Worm (Caenorhabditis elegans) whole organism, young adult: ENCODE results near the gene nep-1.

Experiments used
- B0019.2 ChIP-seq: fragments of 200-800 bp; sonication (Bioruptor generic); conservative IDR thresholded peaks from 2 replicates; pipeline ENCODE4 v1.3.6; 2022; ENCODE audit warnings: missing genetic modification reagents, missing genetic modification characterization, missing compliant biosample characterization
- B0035.1 ChIP-seq: sonication (generic microtip); optimal IDR thresholded peaks from 2 replicates; lab custom pipeline; 2016; ENCODE audit warnings: missing genetic modification characterization, mild to moderate bottlenecking, missing compliant biosample characterization, missing genotype, missing genetic modification reagents
- B0336.3 ChIP-seq: fragments of 200-800 bp; sonication (Bioruptor generic); IDR thresholded peaks from 2 replicates; pipeline ENCODE4 v1.3.6; 2022; ENCODE audit warnings: missing genetic modification characterization, missing compliant biosample characterization
- F23B12.7 ChIP-seq: sonication (generic microtip); optimal IDR thresholded peaks from 2 replicates; lab custom pipeline; 2017; ENCODE audit warnings: missing genetic modification characterization, mild to moderate bottlenecking, missing compliant biosample characterization, antibody characterized with exemption, moderate library complexity; ENCODE audit not compliant: insufficient read depth
- F33H1.4 ChIP-seq: fragments of 200-800 bp; sonication (Bioruptor generic); IDR thresholded peaks from 2 replicates; pipeline ENCODE4 v1.3.6; 2022; ENCODE audit warnings: missing genetic modification reagents, missing genetic modification characterization, missing compliant biosample characterization
- F49E8.2 ChIP-seq: sonication (generic microtip); optimal IDR thresholded peaks from 3 replicates; lab custom pipeline; 2017; ENCODE audit warnings: missing genetic modification characterization, mild to moderate bottlenecking, missing compliant biosample characterization, antibody characterized with exemption, moderate library complexity; ENCODE audit not compliant: insufficient read depth
- F52B5.7 ChIP-seq: sonication (generic microtip); optimal IDR thresholded peaks from 2 replicates; lab custom pipeline; 2016; ENCODE audit warnings: mild to moderate bottlenecking, missing genetic modification characterization, missing compliant biosample characterization
- T26A5.8 ChIP-seq: sonication (generic microtip); optimal IDR thresholded peaks from 2 replicates; lab custom pipeline; 2016; ENCODE audit warnings: missing genetic modification characterization, missing compliant biosample characterization
- Y53F4B.3 ChIP-seq: fragments of 200-800 bp; sonication (Bioruptor generic); IDR thresholded peaks from 2 replicates; pipeline ENCODE4 v1.3.6; 2022; ENCODE audit warnings: missing genetic modification reagents, missing genetic modification characterization, missing compliant biosample characterization
- Y53G8AR.9 ChIP-seq: fragments of 200-800 bp; sonication (Bioruptor generic); conservative IDR thresholded peaks from 2 replicates; pipeline ENCODE4 v1.3.6; 2022; ENCODE audit warnings: missing genetic modification reagents, missing genetic modification characterization, missing compliant biosample characterization
- Y79H2A.3 ChIP-seq: fragments of 200-800 bp; sonication (Bioruptor generic); conservative IDR thresholded peaks from 2 replicates; pipeline ENCODE4 v1.3.6; 2022; ENCODE audit warnings: missing genetic modification reagents, missing genetic modification characterization, missing compliant biosample characterization
- atf-7 ChIP-seq: sonication (generic microtip); optimal IDR thresholded peaks from 2 replicates; lab custom pipeline; 2017; ENCODE audit warnings: mild to moderate bottlenecking, missing genetic modification characterization, missing compliant biosample characterization
- attf-5 ChIP-seq: fragments of 200-800 bp; sonication (Bioruptor generic); optimal IDR thresholded peaks from 2 replicates; lab custom pipeline; 2018; ENCODE audit warnings: mild to moderate bottlenecking, missing genetic modification characterization, missing compliant biosample characterization
- cebp-1 ChIP-seq, 2 experiments: fragments of 200-800 bp in 1 of 2; sonication (Bioruptor generic) in 1 of 2; sonication (generic microtip) in 1 of 2; IDR thresholded peaks in 1 of 2; optimal IDR thresholded peaks in 1 of 2; 2 replicates each; pipeline versions ENCODE4 v1.3.6 to Lab custom; 2017 to 2022; ENCODE audit warnings: missing compliant biosample characterization in 2 of 2, missing genetic modification characterization in 2 of 2, mild to moderate bottlenecking in 1 of 2, missing genetic modification reagents in 1 of 2, moderate library complexity in 1 of 2
- ceh-100 ChIP-seq: fragments of 200-800 bp; sonication (Bioruptor generic); IDR thresholded peaks from 2 replicates; pipeline ENCODE4 v1.3.6; 2022; ENCODE audit warnings: missing genetic modification reagents, missing genetic modification characterization, missing compliant biosample characterization
- ceh-27 ChIP-seq: fragments of 200-800 bp; sonication (Bioruptor generic); optimal IDR thresholded peaks from 2 replicates; lab custom pipeline; 2018; ENCODE audit warnings: mild to moderate bottlenecking, missing genetic modification characterization, moderate library complexity, missing compliant biosample characterization
- ceh-40 ChIP-seq: fragments of 200-800 bp; sonication (Bioruptor generic); IDR thresholded peaks from 2 replicates; pipeline ENCODE4 v1.3.6; 2022; ENCODE audit warnings: missing genetic modification characterization, missing compliant biosample characterization
- ceh-79 ChIP-seq: sonication (generic microtip); optimal IDR thresholded peaks from 2 replicates; lab custom pipeline; 2017; ENCODE audit warnings: mild to moderate bottlenecking, missing genetic modification characterization, missing compliant biosample characterization
- ceh-91 ChIP-seq: fragments of 200-800 bp; sonication (Bioruptor generic); IDR thresholded peaks from 2 replicates; pipeline ENCODE4 v1.3.6; 2022; ENCODE audit warnings: missing genetic modification reagents, missing genetic modification characterization, missing compliant biosample characterization
- egl-18 ChIP-seq: fragments of 200-800 bp; sonication (Bioruptor generic); IDR thresholded peaks from 2 replicates; pipeline ENCODE4 v1.3.6; 2022; ENCODE audit warnings: missing genetic modification reagents, missing genetic modification characterization, missing compliant biosample characterization
- egrh-3 ChIP-seq: fragments of 200-800 bp; sonication (Bioruptor generic); IDR thresholded peaks from 2 replicates; pipeline ENCODE4 v1.3.6; 2022; ENCODE audit warnings: missing genetic modification reagents, missing genetic modification characterization, missing compliant biosample characterization
- ekl-4 ChIP-seq: fragments of 200-800 bp; sonication (Bioruptor generic); IDR thresholded peaks from 2 replicates; pipeline ENCODE4 v1.3.6; 2022; ENCODE audit warnings: missing genetic modification reagents, missing genetic modification characterization, missing compliant biosample characterization
- hlh-26 ChIP-seq: fragments of 200-800 bp; sonication (Bioruptor generic); conservative IDR thresholded peaks from 2 replicates; pipeline ENCODE4 v1.3.6; 2022; ENCODE audit warnings: missing genetic modification reagents, missing genetic modification characterization, missing compliant biosample characterization
- lin-26 ChIP-seq: fragments of 200-800 bp; sonication (Bioruptor generic); IDR thresholded peaks from 2 replicates; pipeline ENCODE4 v1.3.6; 2022; ENCODE audit warnings: missing genetic modification reagents, missing genetic modification characterization, missing compliant biosample characterization
- lin-35 ChIP-seq, 3 experiments: fragments of 150-350 bp in 2 of 3; sonication (generic microtip) in 1 of 3; optimal IDR thresholded peaks; 2 replicates each; lab custom pipeline; 2014 to 2018; ENCODE audit warnings: missing biosample characterization in 3 of 3, missing genetic modification characterization in 3 of 3, missing genetic modification reagents in 3 of 3
- lin-54 ChIP-seq: fragments of 200-800 bp; sonication (Bioruptor generic); optimal IDR thresholded peaks from 2 replicates; lab custom pipeline; 2018; ENCODE audit warnings: mild to moderate bottlenecking, missing genetic modification characterization, missing compliant biosample characterization
- lir-1 ChIP-seq: fragments of 200-800 bp; sonication (Bioruptor generic); conservative IDR thresholded peaks from 2 replicates; pipeline ENCODE4 v1.3.6; 2022; ENCODE audit warnings: missing genetic modification reagents, missing genetic modification characterization, missing compliant biosample characterization
- lsy-27 ChIP-seq: sonication (generic microtip); optimal IDR thresholded peaks from 2 replicates; lab custom pipeline; 2017; ENCODE audit warnings: missing genetic modification characterization, mild to moderate bottlenecking, missing compliant biosample characterization, antibody characterized with exemption, missing genotype, borderline replicate concordance; ENCODE audit not compliant: insufficient read depth
- madf-6 ChIP-seq: fragments of 200-800 bp; sonication (Bioruptor generic); IDR thresholded peaks from 2 replicates; pipeline ENCODE4 v1.3.6; 2022; ENCODE audit warnings: missing genetic modification reagents, missing genetic modification characterization, missing compliant biosample characterization
- mcd-1 ChIP-seq: fragments of 200-800 bp; sonication (Bioruptor generic); IDR thresholded peaks from 2 replicates; pipeline ENCODE4 v1.3.6; 2022; ENCODE audit warnings: missing genetic modification reagents, missing genetic modification characterization, missing compliant biosample characterization
- nhr-80 ChIP-seq: sonication (generic microtip); optimal IDR thresholded peaks from 2 replicates; lab custom pipeline; 2016; ENCODE audit warnings: missing genetic modification characterization, missing compliant biosample characterization
- rec-8 ChIP-seq, 2 experiments: sonication (generic microtip); optimal IDR thresholded peaks; 2 replicates each; lab custom pipeline; 2016; ENCODE audit warnings: mild to moderate bottlenecking in 2 of 2, missing genetic modification characterization in 2 of 2, missing genetic modification reagents in 2 of 2, missing genotype in 2 of 2, missing biosample characterization in 1 of 2, missing compliant biosample characterization in 1 of 2, moderate library complexity in 1 of 2
- snpc-4 ChIP-seq, 5 experiments: fragments of 150-350 bp in 1 of 5; sonication (generic microtip) in 4 of 5; optimal IDR thresholded peaks; 2 replicates each; lab custom pipeline; 2014 to 2018; ENCODE audit warnings: missing genetic modification characterization in 5 of 5, missing biosample characterization in 3 of 5, antibody characterized with exemption in 2 of 5, mild to moderate bottlenecking in 2 of 5, missing compliant biosample characterization in 2 of 5, missing genotype in 2 of 5, moderate library complexity in 2 of 5, missing genetic modification reagents in 1 of 5
- tbp1 ChIP-seq: fragments of 200-800 bp; sonication (Bioruptor generic); optimal IDR thresholded peaks from 2 replicates; lab custom pipeline; 2018; ENCODE audit warnings: mild to moderate bottlenecking, missing genetic modification characterization, missing compliant biosample characterization
- tbx-9 ChIP-seq: sonication (generic microtip); optimal IDR thresholded peaks from 2 replicates; lab custom pipeline; 2016; ENCODE audit warnings: borderline replicate concordance, missing genetic modification characterization, inconsistent platforms, missing compliant biosample characterization
- xnd-1 ChIP-seq: sonication (generic microtip); optimal IDR thresholded peaks from 2 replicates; lab custom pipeline; 2016; ENCODE audit warnings: missing genotype, missing genetic modification reagents, missing genetic modification characterization, missing compliant biosample characterization
- zfh-2 ChIP-seq: fragments of 200-800 bp; sonication (Bioruptor generic); conservative IDR thresholded peaks from 2 replicates; pipeline ENCODE4 v1.3.6; 2022; ENCODE audit warnings: missing genetic modification reagents, missing genetic modification characterization, missing compliant biosample characterization
- ztf-18 ChIP-seq: sonication (generic microtip); optimal IDR thresholded peaks from 2 replicates; lab custom pipeline; 2016; ENCODE audit warnings: missing genotype, mild to moderate bottlenecking, missing genetic modification characterization, missing compliant biosample characterization
- ztf-25 ChIP-seq: fragments of 200-800 bp; sonication (Bioruptor generic); IDR thresholded peaks from 2 replicates; pipeline ENCODE4 v1.3.6; 2022; ENCODE audit warnings: missing genetic modification reagents, missing genetic modification characterization, missing compliant biosample characterization

nep-1 gene

ce11 chrII:11652679-11653174 is 4.3 kb downstream of the nep-1 start, which contains the start of the genes rad-23 and rpn-12:
Gene rad-23, minus strand, starts transcription at chrII:11652729.
Gene rpn-12, plus strand, starts transcription at chrII:11653124.
- TF ChIP-seq rec-8 (tag; optimal IDR thresholded peaks at IDR 0.05; lab: Kevin White, UChicago) (no peak), attf-5 (GFP tag; lab: Kevin White, UChicago) (peak; percentile 28), ceh-27 (GFP tag; lab: Kevin White, UChicago) (no peak), lin-35 (GFP tag; optimal IDR thresholded peaks at IDR 0.05; lab: Kevin White, UChicago) (peak in 1 of 3 experiments; percentile 35), lin-54 (GFP tag; lab: Kevin White, UChicago) (peak; percentile 33), snpc-4 (GFP tag; optimal IDR thresholded peaks at IDR 0.05; lab: Kevin White, UChicago) (no peak), snpc-4 (tag; optimal IDR thresholded peaks at IDR 0.05; lab: Kevin White, UChicago) (peak in 3 of 4 experiments; percentile 15 to 69 (median 36)), nhr-80 (tag; lab: Kevin White, UChicago) (peak; percentile 18), T26A5.8 (no peak), ztf-18 (tag; lab: Kevin White, UChicago) (no peak), F33H1.4 (GFP tag; lab: Robert Waterston, UW) (peak; percentile 83), cebp-1 (GFP tag; IDR thresholded peaks at IDR 0.05; lab: Robert Waterston, UW) (no peak), cebp-1 (tag; optimal IDR thresholded peaks at IDR 0.05; lab: Kevin White, UChicago) (peak; percentile 15), F23B12.7 (tag; lab: Kevin White, UChicago) (peak; percentile 4), B0019.2 (GFP tag; lab: Robert Waterston, UW) (no peak)
- TF ChIP-seq, all 124 proteins: peak for 8

- 0 out of 2 replicates have a peak, but pooled peaks have one; percentile 36 for TF ChIP-seq Y53G8AR.9 (GFP tag; lab: Robert Waterston, UW)
- peak; percentile 60; the same call in 1 of the 2 replicates for TF ChIP-seq ekl-4
- peak; percentile 74; the same call in 1 of the 2 replicates for TF ChIP-seq egrh-3 (GFP tag; lab: Robert Waterston, UW)
- peak; percentile 28 for TF ChIP-seq F52B5.7
- peak; percentile 82 for TF ChIP-seq zfh-2 (GFP tag; lab: Robert Waterston, UW)
- TF ChIP-seq lsy-27 = no peak
- TF ChIP-seq lir-1 (GFP tag; lab: Robert Waterston, UW) = no peak
- no peak for TF ChIP-seq Y53F4B.3 (GFP tag; lab: Robert Waterston, UW)
- peak; percentile 10; the same call in 1 of the 2 replicates for TF ChIP-seq mcd-1 (GFP tag; lab: Robert Waterston, UW)
These were observed 4.9 kb downstream of the nep-1 start for ce11 chrII:11652125-11652524.

- TF ChIP-seq egl-18 (GFP tag; lab: Robert Waterston, UW) = no peak
- peak; percentile 7; the same call in 1 of the 2 replicates for TF ChIP-seq ekl-4
- TF ChIP-seq xnd-1 (tag; lab: Kevin White, UChicago) = peak; percentile 58
- TF ChIP-seq F52B5.7 = peak; percentile 77
- TF ChIP-seq ceh-100 (GFP tag; lab: Robert Waterston, UW) = no peak
- no peak for TF ChIP-seq lin-35 (GFP tag; optimal IDR thresholded peaks at IDR 0.05; lab: Kevin White, UChicago)
- TF ChIP-seq tbp1 = peak; percentile 22
- TF ChIP-seq rec-8 (tag; optimal IDR thresholded peaks at IDR 0.05; lab: Kevin White, UChicago) = peak in 1 of 2 experiments; percentile 42
- no peak for TF ChIP-seq cebp-1 (GFP tag; IDR thresholded peaks at IDR 0.05; lab: Robert Waterston, UW)
- peak; percentile 40 for TF ChIP-seq cebp-1 (tag; optimal IDR thresholded peaks at IDR 0.05; lab: Kevin White, UChicago)
- 0 out of 2 replicates have a peak, but pooled peaks have one; percentile 30 for TF ChIP-seq mcd-1 (GFP tag; lab: Robert Waterston, UW)
- TF ChIP-seq B0336.3 (GFP tag; lab: Robert Waterston, UW) = peak; percentile 84
- TF ChIP-seq tbx-9 (tag; lab: Kevin White, UChicago) = peak; percentile 44
- TF ChIP-seq F49E8.2 = peak; percentile 92
- TF ChIP-seq atf-7 (tag; lab: Kevin White, UChicago) = peak; percentile 25
- TF ChIP-seq B0035.1 (tag; lab: Kevin White, UChicago) = no peak
- TF ChIP-seq Y79H2A.3 (GFP tag; lab: Robert Waterston, UW) = 0 out of 2 replicates have a peak, but pooled peaks have one; percentile 27
- TF ChIP-seq hlh-26 (GFP tag; lab: Robert Waterston, UW) = no peak
- TF ChIP-seq ceh-40 = no peak
- no peak for TF ChIP-seq zfh-2 (GFP tag; lab: Robert Waterston, UW)
- TF ChIP-seq lin-26 = peak; percentile 43; the same call in 1 of the 2 replicates
- peak; percentile 65 for TF ChIP-seq ceh-79 (tag; lab: Kevin White, UChicago)
- no peak for TF ChIP-seq ceh-91 (GFP tag; lab: Robert Waterston, UW)
- TF ChIP-seq ztf-25 (GFP tag; lab: Robert Waterston, UW) = 0 out of 2 replicates have a peak, but pooled peaks have one; percentile 4
- peak; percentile 72 for TF ChIP-seq madf-6 (GFP tag; lab: Robert Waterston, UW)
These were observed 5.9 kb downstream of the nep-1 start, which contains the start of gene coa-7 for ce11 chrII:11650975-11651588. Gene coa-7, minus strand, starts transcription at chrII:11651148.
